Worm (Caenorhabditis elegans) whole organism, young adult: ENCODE results near the gene Y73F8A.14.

Experiments
- F49E8.2 ChIP-seq: sonication (generic microtip); optimal IDR thresholded peaks from 3 replicates; lab custom pipeline; 2017; ENCODE audit warnings: missing genetic modification characterization, mild to moderate bottlenecking, missing compliant biosample characterization, antibody characterized with exemption, moderate library complexity; ENCODE audit not compliant: insufficient read depth
- F57A8.1 ChIP-seq: fragments of 200-800 bp; sonication (Bioruptor generic); optimal IDR thresholded peaks from 2 replicates; lab custom pipeline; 2018; ENCODE audit warnings: mild to moderate bottlenecking, missing genetic modification characterization, moderate library complexity, missing compliant biosample characterization
- F57C9.4 ChIP-seq: sonication (generic microtip); optimal IDR thresholded peaks from 2 replicates; lab custom pipeline; 2017; ENCODE audit warnings: mild to moderate bottlenecking, missing genetic modification characterization, missing compliant biosample characterization
- ama-1 ChIP-seq, 3 experiments: fragments of 150-350 bp in 1 of 3; sonication (generic microtip) in 2 of 3; optimal IDR thresholded peaks; 2 replicates each; lab custom pipeline; 2014 to 2018; ENCODE audit warnings: missing biosample characterization in 2 of 3, missing genetic modification characterization in 2 of 3, missing genetic modification reagents in 2 of 3
- ceh-40 ChIP-seq: fragments of 200-800 bp; sonication (Bioruptor generic); IDR thresholded peaks from 2 replicates; pipeline ENCODE4 v1.3.6; 2022; ENCODE audit warnings: missing genetic modification characterization, missing compliant biosample characterization
- die-1 ChIP-seq: sonication (generic microtip); optimal IDR thresholded peaks from 2 replicates; lab custom pipeline; 2016; ENCODE audit warnings: missing genotype, mild to moderate bottlenecking, missing genetic modification characterization, missing compliant biosample characterization
- efl-1 ChIP-seq: fragments of 150-350 bp; optimal IDR thresholded peaks from 2 replicates; lab custom pipeline; 2014; ENCODE audit warnings: missing biosample characterization, missing genetic modification reagents, missing genetic modification characterization
- him-1 ChIP-seq: sonication (generic microtip); optimal IDR thresholded peaks from 2 replicates; lab custom pipeline; 2016; ENCODE audit warnings: missing genotype, missing genetic modification reagents, missing genetic modification characterization, missing compliant biosample characterization
- mcd-1 ChIP-seq: fragments of 200-800 bp; sonication (Bioruptor generic); IDR thresholded peaks from 2 replicates; pipeline ENCODE4 v1.3.6; 2022; ENCODE audit warnings: missing genetic modification reagents, missing genetic modification characterization, missing compliant biosample characterization
- nhr-27 ChIP-seq: fragments of 200-800 bp; sonication (Bioruptor generic); optimal IDR thresholded peaks from 2 replicates; lab custom pipeline; 2018; ENCODE audit warnings: mild to moderate bottlenecking, missing genetic modification characterization, moderate library complexity, missing compliant biosample characterization
- pha-4 ChIP-seq: fragments of 150-350 bp; sonication (generic microtip); optimal IDR thresholded peaks from 2 replicates; lab custom pipeline; 2014; ENCODE audit warnings: missing biosample characterization, missing genetic modification reagents, missing genetic modification characterization
- rcor-1 ChIP-seq: fragments of 200-800 bp; sonication (Bioruptor generic); IDR thresholded peaks from 2 replicates; pipeline ENCODE4 v1.3.6; 2022; ENCODE audit warnings: missing genetic modification reagents, missing genetic modification characterization, missing compliant biosample characterization
- snpc-4 ChIP-seq, 5 experiments: fragments of 150-350 bp in 1 of 5; sonication (generic microtip) in 4 of 5; optimal IDR thresholded peaks; 2 replicates each; lab custom pipeline; 2014 to 2018; ENCODE audit warnings: missing genetic modification characterization in 5 of 5, missing biosample characterization in 3 of 5, antibody characterized with exemption in 2 of 5, mild to moderate bottlenecking in 2 of 5, missing compliant biosample characterization in 2 of 5, missing genotype in 2 of 5, moderate library complexity in 2 of 5, missing genetic modification reagents in 1 of 5
- unc-62 ChIP-seq: fragments of 150-350 bp; optimal IDR thresholded peaks from 2 replicates; lab custom pipeline; 2014; ENCODE audit warnings: missing biosample characterization, missing genetic modification reagents, missing genetic modification characterization

DNA sequence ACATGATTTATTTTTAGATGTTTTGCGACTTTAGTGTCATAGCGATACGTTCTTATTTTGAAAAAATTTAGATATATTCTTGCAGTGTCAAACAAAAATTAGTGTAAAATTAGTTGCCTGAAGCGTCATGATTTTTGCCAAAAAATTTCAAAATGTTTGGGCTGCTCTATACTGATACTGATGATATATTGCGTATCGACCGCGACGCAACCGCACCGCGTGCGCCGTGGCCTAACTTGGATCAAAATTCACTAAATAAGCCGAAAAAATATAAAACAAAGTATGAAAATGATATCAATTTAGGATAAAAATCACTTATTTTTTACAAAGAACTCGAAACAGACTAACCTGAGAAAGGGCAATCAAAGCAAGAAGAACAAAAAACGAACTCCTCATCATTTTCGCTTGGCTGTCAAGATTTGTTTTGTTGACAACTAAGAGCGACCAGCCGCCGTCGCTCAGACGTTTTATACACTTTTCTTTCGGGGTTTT, 43.5 kb downstream of the Y73F8A.14 start, which contains the start of gene ccg-1:
- TF ChIP-seq die-1 (tag; lab: Kevin White, UChicago) (no peak), unc-62 (GFP tag; lab: Kevin White, UChicago) (no peak), F49E8.2 (tag; lab: Kevin White, UChicago) (no peak), F57C9.4 (tag; lab: Kevin White, UChicago) (no peak), ama-1 (optimal IDR thresholded peaks at IDR 0.05; lab: Kevin White, UChicago) (no peak), ama-1 (GFP tag; optimal IDR thresholded peaks at IDR 0.05; lab: Kevin White, UChicago) (no peak), mcd-1 (GFP tag; lab: Robert Waterston, UW) (no peak), snpc-4 (GFP tag; optimal IDR thresholded peaks at IDR 0.05; lab: Kevin White, UChicago) (no peak), snpc-4 (tag; optimal IDR thresholded peaks at IDR 0.05; lab: Kevin White, UChicago) (peak in 1 of 4 experiments; percentile 30), F57A8.1 (no peak), rcor-1 (no peak), him-1 (tag; lab: Kevin White, UChicago) (no peak), efl-1 (GFP tag; lab: Kevin White, UChicago) (no peak), nhr-27 (tag; lab: Kevin White, UChicago) (no peak), pha-4 (tag; lab: Kevin White, UChicago) (no peak), ceh-40 (GFP tag; lab: Robert Waterston, UW) (no peak)
